Worm (Caenorhabditis elegans): Measurements from ENCODE around the gene tag-51.

The tag-51 gene

DNA sequence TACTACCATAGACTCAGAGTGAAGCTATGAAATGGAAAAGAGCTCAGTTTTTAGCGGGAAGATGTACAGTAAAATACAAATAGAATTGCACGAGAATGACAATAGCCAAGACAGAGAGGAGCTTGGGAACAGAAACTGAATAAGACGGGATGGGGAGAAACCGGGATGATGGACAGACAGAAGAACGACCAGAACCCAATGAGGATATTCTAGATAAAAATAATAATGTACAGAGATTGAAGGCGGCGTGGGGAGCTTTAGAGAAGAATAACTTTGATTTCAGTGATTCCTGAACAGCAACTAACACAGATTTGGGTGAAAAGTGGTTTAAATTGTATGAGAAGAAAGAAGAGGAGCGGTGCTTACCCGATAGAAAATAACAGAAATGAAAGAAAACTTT, 27.4 kb downstream of the tag-51 start:
- TF ChIP-seq ceh-48 (tag; optimal IDR thresholded peaks at IDR 0.05) (no peak), F13H6.1 (tag; optimal IDR thresholded peaks at IDR 0.05) (no peak), pag-3 (tag; optimal IDR thresholded peaks at IDR 0.05; ENCODE audit: borderline replicate concordance) (no peak), mec-3 (tag; optimal IDR thresholded peaks at IDR 0.05; ENCODE audit: borderline replicate concordance) (no peak), hlh-8 (tag; optimal IDR thresholded peaks at IDR 0.05) (no peak), hlh-6 (tag; optimal IDR thresholded peaks at IDR 0.05) (no peak)

DNA sequence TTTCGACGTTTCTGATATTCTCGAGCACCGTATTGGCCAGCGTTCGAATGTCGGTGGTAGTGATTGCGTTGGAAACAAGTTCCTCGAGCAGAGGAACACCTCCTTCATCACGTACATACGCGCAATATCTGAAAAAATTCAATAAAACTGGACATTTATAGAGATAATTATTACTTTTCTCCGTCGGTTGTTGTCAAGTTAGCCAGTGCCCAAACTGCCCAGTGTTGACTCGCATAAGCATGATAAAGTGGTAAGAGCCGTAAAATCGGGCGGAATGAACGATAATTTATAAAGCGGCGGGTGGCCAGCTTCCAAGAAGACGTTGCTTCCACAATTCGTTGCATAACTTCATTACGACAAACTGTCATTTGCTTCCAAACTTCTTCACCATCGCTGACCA, 29.6 kb downstream of the tag-51 start:
- TF ChIP-seq ceh-34 (tag; optimal IDR thresholded peaks at IDR 0.05) (no peak), odd-2 (tag; optimal IDR thresholded peaks at IDR 0.05) (no peak), C08G9.2 (tag; optimal IDR thresholded peaks at IDR 0.05) (no peak), hlh-8 (tag; optimal IDR thresholded peaks at IDR 0.05) (no peak), fkh-10 (GFP tag; optimal IDR thresholded peaks at IDR 0.05) (no peak), ceh-19 (GFP tag; optimal IDR thresholded peaks at IDR 0.05) (no peak), ahr-1 (tag; optimal IDR thresholded peaks at IDR 0.05) (no peak), ceh-6 (GFP tag; optimal IDR thresholded peaks at IDR 0.05) (no peak), ama-1 (optimal IDR thresholded peaks at IDR 0.05) (no peak), eyg-1 (tag; optimal IDR thresholded peaks at IDR 0.05) (no peak), unc-3 (GFP tag; conservative IDR thresholded peaks at IDR 0.05) (no peak), unc-3 (tag; optimal IDR thresholded peaks at IDR 0.05) (no peak), pag-3 (tag; optimal IDR thresholded peaks at IDR 0.05; ENCODE audit: borderline replicate concordance) (no peak), ceh-45 (GFP tag; IDR thresholded peaks at IDR 0.05) (no peak)

DNA sequence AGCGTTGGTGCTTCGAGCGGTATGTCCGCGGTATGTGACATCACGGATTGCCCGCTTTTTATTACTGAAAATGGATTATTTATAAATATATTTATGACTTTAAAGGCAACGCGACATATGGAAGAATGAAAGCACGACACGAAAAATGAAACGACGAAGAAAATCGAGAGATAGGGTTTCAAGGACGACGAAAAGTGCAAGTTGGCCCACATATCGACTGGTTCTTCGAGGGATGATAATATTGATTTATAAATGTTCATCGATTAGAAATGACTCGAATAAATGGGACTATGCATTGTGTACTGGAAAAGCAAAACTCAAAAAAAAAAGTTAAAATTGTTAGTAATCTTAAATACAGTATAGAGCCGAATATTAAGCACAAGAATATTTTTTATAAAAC, 32.7 kb downstream of the tag-51 start, which contains the start of gene zer-1:
zer-1 (minus strand) TSS at position 68 of the 400 bp plus-strand sequence.
- TF ChIP-seq syd-9 (tag; optimal IDR thresholded peaks at IDR 0.05) (no peak), sdc-2 (tag; optimal IDR thresholded peaks at IDR 0.05) (no peak), ets-4 (tag; optimal IDR thresholded peaks at IDR 0.05) (no peak), eyg-1 (tag; optimal IDR thresholded peaks at IDR 0.05) (no peak), ceh-31 (tag; optimal IDR thresholded peaks at IDR 0.05) (no peak), unc-86 (tag; optimal IDR thresholded peaks at IDR 0.05) (no peak), sox-2 (GFP tag; IDR thresholded peaks at IDR 0.05) (no peak), tbx-7 (tag; optimal IDR thresholded peaks at IDR 0.05) (no peak), ahr-1 (tag; optimal IDR thresholded peaks at IDR 0.05) (no peak), hlh-13 (GFP tag; optimal IDR thresholded peaks at IDR 0.05) (no peak), madf-2 (tag; optimal IDR thresholded peaks at IDR 0.05) (no peak), F13H6.1 (tag; optimal IDR thresholded peaks at IDR 0.05) (no peak), tbx-2 (tag; optimal IDR thresholded peaks at IDR 0.05) (no peak), hlh-8 (tag; optimal IDR thresholded peaks at IDR 0.05) (no peak), pros-1 (tag; optimal IDR thresholded peaks at IDR 0.05) (no peak), mec-3 (tag; optimal IDR thresholded peaks at IDR 0.05; ENCODE audit: borderline replicate concordance) (no peak), zip-5 (tag; optimal IDR thresholded peaks at IDR 0.05) (no peak)

ce11 chrIII:887874-888299, 33.9 kb downstream of the tag-51 start:
- TF ChIP-seq lin-11 (tag; optimal IDR thresholded peaks at IDR 0.05) (no peak), ceh-9 (tag; optimal IDR thresholded peaks at IDR 0.05) (no peak), nhr-11 (tag; optimal IDR thresholded peaks at IDR 0.05) (no peak), ceh-31 (tag; optimal IDR thresholded peaks at IDR 0.05) (peak; percentile 83), unc-42 (tag; optimal IDR thresholded peaks at IDR 0.05) (peak; percentile 73), nfya-1 (tag; optimal IDR thresholded peaks at IDR 0.05) (peak; percentile 71), unc-3 (GFP tag; conservative IDR thresholded peaks at IDR 0.05) (no peak; the same call in 1 of the 2 replicates), unc-3 (tag; optimal IDR thresholded peaks at IDR 0.05) (peak; percentile 45), unc-55 (GFP tag; optimal IDR thresholded peaks at IDR 0.05) (peak; percentile 55), ceh-18 (tag; optimal IDR thresholded peaks at IDR 0.05) (peak; percentile 42), ceh-48 (tag; optimal IDR thresholded peaks at IDR 0.05) (peak; percentile 99), tbx-2 (tag; optimal IDR thresholded peaks at IDR 0.05) (peak; percentile 76), elt-2 (tag; optimal IDR thresholded peaks at IDR 0.05) (peak; percentile 52), eyg-1 (tag; optimal IDR thresholded peaks at IDR 0.05) (peak; percentile 53), ceh-14 (tag; optimal IDR thresholded peaks at IDR 0.05) (peak; percentile 50), madf-2 (tag; optimal IDR thresholded peaks at IDR 0.05) (peak; percentile 13), K09A11.1 (tag; optimal IDR thresholded peaks at IDR 0.05; ENCODE audit: insufficient read depth) (peak; percentile 46), pros-1 (tag; optimal IDR thresholded peaks at IDR 0.05) (peak; percentile 67), fkh-10 (GFP tag; optimal IDR thresholded peaks at IDR 0.05) (peak; percentile 44), ceh-19 (GFP tag; optimal IDR thresholded peaks at IDR 0.05) (peak; percentile 68), ref-2 (tag; optimal IDR thresholded peaks at IDR 0.05) (peak; percentile 35), sox-2 (GFP tag; IDR thresholded peaks at IDR 0.05) (no peak), hlh-15 (tag; optimal IDR thresholded peaks at IDR 0.05) (no peak), ceh-45 (GFP tag; IDR thresholded peaks at IDR 0.05) (0 out of 2 replicates have a peak, but pooled peaks have one; percentile 19), dve-1 (tag; optimal IDR thresholded peaks at IDR 0.05) (peak; percentile 55), ceh-24 (tag; optimal IDR thresholded peaks at IDR 0.05) (no peak), ceh-34 (tag; optimal IDR thresholded peaks at IDR 0.05) (peak; percentile 40), pha-4 (tag; optimal IDR thresholded peaks at IDR 0.05) (no peak)

Data from whole organism, late embryonic.